Worm (Caenorhabditis elegans) whole organism, L4 larva: Measurements from ENCODE around the gene Y14H12B.1.

Experiments used
- F10B5.3 ChIP-seq: sonication (generic microtip); optimal IDR thresholded peaks from 2 replicates; lab custom pipeline; 2016; ENCODE audit warnings: mild to moderate bottlenecking, missing genetic modification characterization, missing compliant biosample characterization
- F44E2.7 ChIP-seq: fragments of 200-800 bp; sonication (Bioruptor generic); IDR thresholded peaks from 2 replicates; pipeline ENCODE4 v2.1.2; 2022; ENCODE audit warnings: missing genetic modification characterization, missing compliant biosample characterization
- T20F7.1 ChIP-seq: fragments of 200-800 bp; sonication (Bioruptor generic); optimal IDR thresholded peaks from 2 replicates; lab custom pipeline; 2018; ENCODE audit warnings: mild to moderate bottlenecking, missing genetic modification characterization, missing compliant biosample characterization
- T26A8.4 ChIP-seq: fragments of 200-800 bp; sonication (Bioruptor generic); IDR thresholded peaks from 2 replicates; pipeline ENCODE4 v1.3.6; 2022; ENCODE audit warnings: missing genetic modification characterization, missing compliant biosample characterization
- Y105C5A.15 ChIP-seq: fragments of 200-800 bp; sonication (Bioruptor generic); IDR thresholded peaks from 2 replicates; pipeline ENCODE4 v1.3.6; 2022; ENCODE audit warnings: missing genetic modification characterization, missing compliant biosample characterization
- Y48G9A.11 ChIP-seq: fragments of 200-800 bp; sonication (Bioruptor generic); IDR thresholded peaks from 2 replicates; pipeline ENCODE4 v1.3.6; 2022; ENCODE audit warnings: missing genetic modification reagents, missing genetic modification characterization, missing compliant biosample characterization
- ZK337.2 ChIP-seq: fragments of 200-800 bp; sonication (Bioruptor generic); IDR thresholded peaks from 2 replicates; pipeline ENCODE4 v1.3.6; 2022; ENCODE audit warnings: missing genetic modification reagents, missing genetic modification characterization, missing compliant biosample characterization
- aha-1 ChIP-seq: fragments of 150-350 bp; peaks from one replicate; lab custom pipeline; 2014; ENCODE audit warnings: missing biosample characterization, missing genetic modification characterization
- aly-2 ChIP-seq: sonication (generic microtip); optimal IDR thresholded peaks from 2 replicates; lab custom pipeline; 2018; ENCODE audit warnings: missing biosample characterization, missing genetic modification characterization
- ceh-20 ChIP-seq: fragments of 200-800 bp; sonication (Bioruptor generic); IDR thresholded peaks from 2 replicates; pipeline ENCODE4 v1.3.6; 2022; ENCODE audit warnings: missing genetic modification reagents, missing genetic modification characterization, missing compliant biosample characterization
- ceh-32 ChIP-seq: sonication (generic microtip); optimal IDR thresholded peaks from 2 replicates; lab custom pipeline; 2016; ENCODE audit warnings: mild to moderate bottlenecking, missing genetic modification characterization, missing compliant biosample characterization; ENCODE audit not compliant: poor library complexity
- ceh-82 ChIP-seq: sonication (generic microtip); optimal IDR thresholded peaks from 2 replicates; lab custom pipeline; 2017; ENCODE audit warnings: missing biosample characterization, missing genetic modification characterization
- daf-16 ChIP-seq, 3 experiments: sonication (generic microtip); optimal IDR thresholded peaks; 2 replicates each; lab custom pipeline; 2016 to 2017; ENCODE audit warnings: missing genetic modification characterization in 3 of 3, missing genetic modification reagents in 3 of 3, mild to moderate bottlenecking in 2 of 3, missing compliant biosample characterization in 2 of 3, missing biosample characterization in 1 of 3, moderate library complexity in 1 of 3
- daf-8 ChIP-seq: fragments of 200-800 bp; sonication (Bioruptor generic); IDR thresholded peaks from 2 replicates; pipeline ENCODE4 v1.3.6; 2022; ENCODE audit warnings: missing genetic modification characterization, missing compliant biosample characterization
- dmd-8 ChIP-seq: fragments of 200-800 bp; sonication (Bioruptor generic); IDR thresholded peaks from 2 replicates; pipeline ENCODE4 v1.3.6; 2022; ENCODE audit warnings: missing genetic modification characterization, missing compliant biosample characterization
- dpl-1 ChIP-seq: fragments of 150-350 bp; optimal IDR thresholded peaks from 2 replicates; lab custom pipeline; 2014; ENCODE audit warnings: missing biosample characterization, missing genetic modification reagents, missing genetic modification characterization
- dve-1 ChIP-seq: sonication (generic microtip); optimal IDR thresholded peaks from 2 replicates; lab custom pipeline; 2017; ENCODE audit warnings: antibody characterized with exemption, mild to moderate bottlenecking, missing genetic modification characterization, missing compliant biosample characterization; ENCODE audit not compliant: insufficient read depth
- fkh-10 ChIP-seq: fragments of 150-350 bp; optimal IDR thresholded peaks from 2 replicates; lab custom pipeline; 2014; ENCODE audit warnings: missing biosample characterization, missing genetic modification reagents, missing genetic modification characterization
- hif-1 ChIP-seq, 2 experiments: sonication (generic microtip); optimal IDR thresholded peaks; 2 replicates each; lab custom pipeline; 2016 to 2017; ENCODE audit warnings: missing compliant biosample characterization in 2 of 2, missing genetic modification characterization in 2 of 2, missing genetic modification reagents in 2 of 2, missing genotype in 2 of 2, mild to moderate bottlenecking in 1 of 2
- hlh-11 ChIP-seq: fragments of 200-800 bp; sonication (Bioruptor generic); optimal IDR thresholded peaks from 2 replicates; lab custom pipeline; 2018; ENCODE audit warnings: mild to moderate bottlenecking, missing genetic modification characterization, missing compliant biosample characterization
- hlh-30 ChIP-seq: sonication (generic microtip); optimal IDR thresholded peaks from 2 replicates; lab custom pipeline; 2017; ENCODE audit warnings: antibody characterized with exemption, mild to moderate bottlenecking, missing genetic modification characterization, missing compliant biosample characterization; ENCODE audit not compliant: insufficient read depth
- lin-39 ChIP-seq: fragments of 150-350 bp; optimal IDR thresholded peaks from 2 replicates; lab custom pipeline; 2014; ENCODE audit warnings: missing biosample characterization, missing genetic modification reagents, missing genetic modification characterization
- lsy-2 ChIP-seq, 2 experiments: fragments of 150-350 bp in 1 of 2; sonication (generic microtip) in 1 of 2; optimal IDR thresholded peaks; 2 replicates each; lab custom pipeline; 2014 to 2017; ENCODE audit warnings: missing biosample characterization in 2 of 2, missing genetic modification characterization in 2 of 2
- madf-9 ChIP-seq: fragments of 200-800 bp; sonication (Bioruptor generic); conservative IDR thresholded peaks from 2 replicates; pipeline ENCODE4 v1.3.6; 2022; ENCODE audit warnings: missing genetic modification reagents, missing genetic modification characterization, missing compliant biosample characterization
- mep-1 ChIP-seq: fragments of 150-350 bp; sonication (generic microtip); optimal IDR thresholded peaks from 3 replicates; lab custom pipeline; 2014; ENCODE audit warnings: missing biosample characterization, missing genetic modification characterization
- mxl-2 ChIP-seq: fragments of 200-800 bp; sonication (Bioruptor generic); conservative IDR thresholded peaks from 2 replicates; pipeline ENCODE4 v1.3.6; 2022; ENCODE audit warnings: missing genetic modification reagents, missing genetic modification characterization, missing compliant biosample characterization
- nhr-11 ChIP-seq: fragments of 150-350 bp; optimal IDR thresholded peaks from 2 replicates; lab custom pipeline; 2014; ENCODE audit warnings: missing biosample characterization, missing genetic modification characterization
- nhr-111 ChIP-seq: fragments of 200-800 bp; sonication (Bioruptor generic); optimal IDR thresholded peaks from 2 replicates; lab custom pipeline; 2018; ENCODE audit warnings: mild to moderate bottlenecking, missing genetic modification characterization, missing compliant biosample characterization
- nhr-25 ChIP-seq: sonication (generic microtip); optimal IDR thresholded peaks from 2 replicates; lab custom pipeline; 2017; ENCODE audit warnings: missing genetic modification characterization, mild to moderate bottlenecking, missing compliant biosample characterization, antibody characterized with exemption, moderate library complexity, borderline replicate concordance; ENCODE audit not compliant: insufficient read depth
- nhr-28 ChIP-seq: fragments of 150-350 bp; optimal IDR thresholded peaks from 2 replicates; lab custom pipeline; 2014; ENCODE audit warnings: missing biosample characterization, missing genetic modification characterization
- nhr-6 ChIP-seq: fragments of 150-350 bp; optimal IDR thresholded peaks from 2 replicates; lab custom pipeline; 2014; ENCODE audit warnings: missing biosample characterization, missing genetic modification characterization
- pha-4 ChIP-seq, 2 experiments: fragments of 150-350 bp in 1 of 2; fragments of 200-800 bp in 1 of 2; sonication (Bioruptor generic) in 1 of 2; IDR thresholded peaks in 1 of 2; optimal IDR thresholded peaks in 1 of 2; 2 replicates each; pipeline versions ENCODE4 v1.3.6 to Lab custom; 2014 to 2022; ENCODE audit warnings: missing genetic modification characterization in 2 of 2, missing genetic modification reagents in 2 of 2, missing biosample characterization in 1 of 2, missing compliant biosample characterization in 1 of 2
- set-16 ChIP-seq: fragments of 200-800 bp; sonication (Bioruptor generic); IDR thresholded peaks from 2 replicates; pipeline ENCODE4 v1.3.6; 2022; ENCODE audit warnings: missing genetic modification reagents, missing genetic modification characterization, missing compliant biosample characterization
- snpc-1.2 ChIP-seq: fragments of 200-800 bp; sonication (Bioruptor generic); IDR thresholded peaks from 2 replicates; pipeline ENCODE4 v1.3.6; 2022; ENCODE audit warnings: missing genetic modification reagents, missing genetic modification characterization, missing compliant biosample characterization
- spr-1 ChIP-seq: sonication (generic microtip); optimal IDR thresholded peaks from 2 replicates; lab custom pipeline; 2016; ENCODE audit warnings: mild to moderate bottlenecking, missing genetic modification characterization, missing compliant biosample characterization
- tag-97 ChIP-seq: fragments of 200-800 bp; sonication (Bioruptor generic); IDR thresholded peaks from 2 replicates; pipeline ENCODE4 v1.3.6; 2022; ENCODE audit warnings: missing genetic modification characterization, missing compliant biosample characterization
- unc-62 ChIP-seq, 3 experiments: fragments of 150-350 bp in 1 of 3; sonication (generic microtip); optimal IDR thresholded peaks in 2 of 3; peaks in 1 of 3; 1 replicate in 1 of 3; 2 replicates in 2 of 3; lab custom pipeline; 2014 to 2017; ENCODE audit warnings: missing biosample characterization in 3 of 3, missing genetic modification characterization in 3 of 3, missing genetic modification reagents in 3 of 3, missing genotype in 1 of 3

The Y14H12B.1 gene

ce11 chrII:3954018-3954417 lies 19.8 kb downstream of the Y14H12B.1 start (continued):
- TF ChIP-seq Y48G9A.11 (GFP tag; lab: Robert Waterston, UW), result no peak
- TF ChIP-seq T20F7.1 (GFP tag; lab: Kevin White, UChicago), result peak; percentile 15

- TF ChIP-seq nhr-111 (GFP tag; lab: Kevin White, UChicago) (no peak), pha-4 (GFP tag; IDR thresholded peaks at IDR 0.05; lab: Robert Waterston, UW) (no peak), pha-4 (tag; optimal IDR thresholded peaks at IDR 0.05; lab: Kevin White, UChicago) (no peak), T26A8.4 (GFP tag; lab: Robert Waterston, UW) (no peak), hlh-30 (tag; lab: Kevin White, UChicago) (peak; percentile 8), lin-39 (tag; lab: Kevin White, UChicago) (no peak), spr-1 (tag; lab: Kevin White, UChicago) (no peak), dve-1 (peak; percentile 31), tag-97 (GFP tag; lab: Robert Waterston, UW) (no peak), nhr-28 (tag; lab: Kevin White, UChicago) (peak; percentile 12), ceh-32 (tag; lab: Kevin White, UChicago) (no peak), dpl-1 (GFP tag; lab: Kevin White, UChicago) (no peak), aha-1 (tag; lab: Kevin White, UChicago) (peak; percentile 70), lsy-2 (tag; optimal IDR thresholded peaks at IDR 0.05; lab: Kevin White, UChicago) (peak in 1 of 2 experiments; percentile 31), mep-1 (peak; percentile 15), hif-1 (tag; optimal IDR thresholded peaks at IDR 0.05; lab: Kevin White, UChicago) (no peak)
These were observed 20.6 kb downstream of the Y14H12B.1 start for ce11 chrII:3954838-3955237.

ce11 chrII:3955938-3956337 lies 21.7 kb downstream of the Y14H12B.1 start:
- TF ChIP-seq aha-1 (tag; lab: Kevin White, UChicago) (peak; percentile 79), F10B5.3 (tag; lab: Kevin White, UChicago) (no peak)

- TF ChIP-seq fkh-10, result peak; percentile 16
- peak in 1 of 2 experiments; percentile 28 for TF ChIP-seq unc-62 (GFP tag; optimal IDR thresholded peaks at IDR 0.05 in 1 of 2; lab: Kevin White, UChicago)
- TF ChIP-seq unc-62 (tag; optimal IDR thresholded peaks at IDR 0.05; lab: Kevin White, UChicago), result no peak
- TF ChIP-seq daf-16 (GFP tag; optimal IDR thresholded peaks at IDR 0.05; lab: Kevin White, UChicago), result peak in 1 of 2 experiments; percentile 1
- TF ChIP-seq daf-16 (tag; optimal IDR thresholded peaks at IDR 0.05; lab: Kevin White, UChicago), result no peak
- TF ChIP-seq aha-1 (tag; lab: Kevin White, UChicago), result peak; percentile 10
- no peak for TF ChIP-seq aly-2 (tag; lab: Kevin White, UChicago)
- TF ChIP-seq hlh-11 (tag; lab: Kevin White, UChicago), result peak; percentile 39
- no peak for TF ChIP-seq set-16 (GFP tag; lab: Robert Waterston, UW)
- TF ChIP-seq lsy-2 (tag; optimal IDR thresholded peaks at IDR 0.05; lab: Kevin White, UChicago), result peak in 1 of 2 experiments; percentile 63
- TF ChIP-seq mep-1, result peak; percentile 46
- TF ChIP-seq, all 104 proteins: peak for 7
These were observed 22.5 kb downstream of the Y14H12B.1 start for ce11 chrII:3956744-3957143.

- no peak for TF ChIP-seq daf-8
- no peak for TF ChIP-seq ceh-82 (tag; lab: Kevin White, UChicago)
- TF ChIP-seq nhr-25 (tag; lab: Kevin White, UChicago), result no peak
- no peak for TF ChIP-seq snpc-1.2 (GFP tag; lab: Robert Waterston, UW)
- TF ChIP-seq hlh-30 (tag; lab: Kevin White, UChicago), result no peak
- peak; percentile 33 for TF ChIP-seq nhr-6
- TF ChIP-seq T20F7.1 (GFP tag; lab: Kevin White, UChicago), result no peak
- TF ChIP-seq F44E2.7 (GFP tag; lab: Robert Waterston, UW), result no peak
- TF ChIP-seq ceh-20, result no peak
- no peak for TF ChIP-seq madf-9 (GFP tag; lab: Robert Waterston, UW)
- no peak for TF ChIP-seq nhr-11 (tag; lab: Kevin White, UChicago)
- no peak for TF ChIP-seq mxl-2 (GFP tag; lab: Robert Waterston, UW)
- TF ChIP-seq Y48G9A.11 (GFP tag; lab: Robert Waterston, UW), result no peak
- TF ChIP-seq dmd-8 (GFP tag; lab: Robert Waterston, UW), result no peak
- no peak for TF ChIP-seq pha-4 (GFP tag; IDR thresholded peaks at IDR 0.05; lab: Robert Waterston, UW)
- peak; percentile 9 for TF ChIP-seq pha-4 (tag; optimal IDR thresholded peaks at IDR 0.05; lab: Kevin White, UChicago)
- no peak for TF ChIP-seq Y105C5A.15
- TF ChIP-seq ZK337.2 (GFP tag; lab: Robert Waterston, UW), result no peak
- TF ChIP-seq hlh-11 (tag; lab: Kevin White, UChicago), result no peak
- no peak for TF ChIP-seq daf-16 (GFP tag; optimal IDR thresholded peaks at IDR 0.05; lab: Kevin White, UChicago)
- no peak for TF ChIP-seq daf-16 (tag; optimal IDR thresholded peaks at IDR 0.05; lab: Kevin White, UChicago)
- peak in 1 of 2 experiments; percentile 44 for TF ChIP-seq unc-62 (GFP tag; optimal IDR thresholded peaks at IDR 0.05 in 1 of 2; lab: Kevin White, UChicago)
- TF ChIP-seq unc-62 (tag; optimal IDR thresholded peaks at IDR 0.05; lab: Kevin White, UChicago), result no peak
These were observed 23.4 kb downstream of the Y14H12B.1 start for ce11 chrII:3957455-3958212.
